Fruit fly (Drosophila melanogaster) whole organism, wandering third instar larva: ENCODE measurements around the gene CG32187.
A peak's percentile ranks its signal among the peaks of the same experiment; 100 is the strongest.

ENCODE experiments used
- Abd-B ChIP-seq: fragments of >200 bp; optimal IDR thresholded peaks from 2 replicates; lab custom pipeline; 2017; ENCODE audit warnings: missing biosample characterization, missing genetic modification characterization
- CG9705 ChIP-seq: fragments of 200-800 bp; sonication (Bioruptor generic); optimal IDR thresholded peaks from 2 replicates; lab custom pipeline; 2018; ENCODE audit warnings: missing biosample characterization, mild to moderate bottlenecking, missing genetic modification characterization
- CrebA ChIP-seq: fragments of 200-800 bp; sonication (Bioruptor generic); optimal IDR thresholded peaks from 2 replicates; lab custom pipeline; 2016; ENCODE audit warnings: missing biosample characterization, mild to moderate bottlenecking, missing genetic modification characterization, borderline replicate concordance
- Dif ChIP-seq: fragments of 200-275, 200-300 bp; sonication (Bioruptor generic); optimal IDR thresholded peaks from 2 replicates; lab custom pipeline; 2018; ENCODE audit warnings: missing biosample characterization, missing genetic modification characterization; ENCODE audit not compliant: partially characterized antibody
- GATAd ChIP-seq: sonication (Bioruptor generic); optimal IDR thresholded peaks from 2 replicates; lab custom pipeline; 2016; ENCODE audit warnings: missing biosample characterization, missing genetic modification characterization
- HLH106 ChIP-seq: fragments of 200-800 bp; optimal IDR thresholded peaks from 3 replicates; lab custom pipeline; 2019; ENCODE audit warnings: missing biosample characterization, mild to moderate bottlenecking, missing genetic modification characterization, moderate library complexity
- Hnf4 ChIP-seq: fragments of 200-800 bp; sonication (Bioruptor generic); optimal IDR thresholded peaks from 2 replicates; lab custom pipeline; 2016; ENCODE audit warnings: missing biosample characterization, mild to moderate bottlenecking, missing genetic modification characterization
- Hr78 ChIP-seq: fragments of >200 bp; optimal IDR thresholded peaks from 2 replicates; lab custom pipeline; 2017; ENCODE audit warnings: missing biosample characterization, missing genetic modification characterization
- Hr83 ChIP-seq: fragments of 200-300 bp; sonication (Bioruptor generic); optimal IDR thresholded peaks from 2 replicates; lab custom pipeline; 2016; ENCODE audit warnings: missing biosample characterization, mild to moderate bottlenecking, missing genetic modification characterization, moderate library complexity; ENCODE audit not compliant: poor library complexity, severe bottlenecking
- Myc ChIP-seq: fragments of >200 bp; optimal IDR thresholded peaks from 2 replicates; lab custom pipeline; 2017
- N ChIP-seq: fragments of >200 bp; optimal IDR thresholded peaks from 2 replicates; lab custom pipeline; 2018; ENCODE audit warnings: missing biosample characterization, missing external identifiers, missing genetic modification characterization
- OdsH ChIP-seq: fragments of 200-800 bp; sonication (Bioruptor generic); optimal IDR thresholded peaks from 2 replicates; lab custom pipeline; 2016; ENCODE audit warnings: missing biosample characterization, mild to moderate bottlenecking, missing genetic modification characterization
- Rel ChIP-seq, 2 experiments: fragments of 200-800 bp; sonication (Bioruptor generic) in 1 of 2; optimal IDR thresholded peaks; 2 replicates in 1 of 2; 3 replicates in 1 of 2; lab custom pipeline; 2016 to 2019; ENCODE audit warnings: mild to moderate bottlenecking in 2 of 2, missing biosample characterization in 2 of 2, missing genetic modification characterization in 2 of 2, moderate library complexity in 1 of 2
- Sp1 ChIP-seq: fragments of 200-800 bp; sonication (Bioruptor generic); optimal IDR thresholded peaks from 3 replicates; lab custom pipeline; 2019; ENCODE audit warnings: missing biosample characterization, mild to moderate bottlenecking, missing genetic modification characterization, moderate library complexity
- dl ChIP-seq, 2 experiments: fragments of 175-275, 200-275 bp in 1 of 2; fragments of 200-275 bp in 1 of 2; sonication (Bioruptor generic); optimal IDR thresholded peaks; lab custom pipeline; 2018; ENCODE audit warnings: mild to moderate bottlenecking in 2 of 2, missing biosample characterization in 2 of 2, missing genetic modification characterization in 2 of 2, moderate library complexity in 2 of 2; ENCODE audit not compliant: partially characterized antibody in 2 of 2, insufficient read depth in 1 of 2
- dmrt93B ChIP-seq: fragments of 200-800 bp; sonication (Bioruptor generic); optimal IDR thresholded peaks from 2 replicates; lab custom pipeline; 2018; ENCODE audit warnings: missing biosample characterization, mild to moderate bottlenecking, missing genetic modification characterization
- dsf ChIP-seq: sonication (Bioruptor generic); optimal IDR thresholded peaks from 2 replicates; lab custom pipeline; 2016; ENCODE audit warnings: missing biosample characterization, missing genetic modification characterization, borderline replicate concordance
- ey ChIP-seq: fragments of 200-800 bp; sonication (Bioruptor generic); optimal IDR thresholded peaks from 2 replicates; lab custom pipeline; 2016; ENCODE audit warnings: missing biosample characterization, missing genetic modification characterization
- foxo ChIP-seq, 2 experiments: fragments of 200-800 bp; sonication (Bioruptor generic); optimal IDR thresholded peaks; 2 replicates in 1 of 2; 3 replicates in 1 of 2; lab custom pipeline; 2016 to 2017; ENCODE audit warnings: missing biosample characterization in 2 of 2, missing genetic modification characterization in 2 of 2
- h ChIP-seq: fragments of 200-800 bp; sonication (Bioruptor generic); optimal IDR thresholded peaks from 3 replicates; lab custom pipeline; 2016; ENCODE audit warnings: missing biosample characterization, mild to moderate bottlenecking, missing genetic modification characterization
- jim ChIP-seq: fragments of 175-275, 200-325 bp; sonication (Bioruptor generic); optimal IDR thresholded peaks from 2 replicates; lab custom pipeline; 2016; ENCODE audit warnings: missing biosample characterization, mild to moderate bottlenecking, missing genetic modification characterization
- lola ChIP-seq: fragments of >200 bp; optimal IDR thresholded peaks from 2 replicates; lab custom pipeline; 2017; ENCODE audit warnings: missing biosample characterization, missing genetic modification characterization
- rgr ChIP-seq: fragments of 200-800 bp; sonication (Bioruptor generic); optimal IDR thresholded peaks from 3 replicates; lab custom pipeline; 2016; ENCODE audit warnings: missing biosample characterization, mild to moderate bottlenecking, missing genetic modification characterization
- sage ChIP-seq: fragments of 200-800 bp; sonication (Bioruptor generic); optimal IDR thresholded peaks from 2 replicates; lab custom pipeline; 2016; ENCODE audit warnings: missing biosample characterization, mild to moderate bottlenecking, missing genetic modification characterization
- tai ChIP-seq: sonication (Bioruptor generic); optimal IDR thresholded peaks from 2 replicates; lab custom pipeline; 2016; ENCODE audit warnings: missing biosample characterization, missing genetic modification characterization
- woc ChIP-seq: sonication (Bioruptor generic); optimal IDR thresholded peaks from 2 replicates; lab custom pipeline; 2016; ENCODE audit warnings: missing biosample characterization, mild to moderate bottlenecking, missing genetic modification characterization

Gene CG32187

dm6 chr3L:17806357-17807025, at the start of gene CG32187:
TSS of gene CG32187 (minus strand) at chr3L:17806365.
- no peak for TF ChIP-seq Myc (lab: Kevin White, UChicago)
- TF ChIP-seq, all 38 proteins: peak for 0

dm6 chr3L:17849517-17849916, 43.4 kb upstream of the CG32187 start, which contains the start of gene TrpRS-m:
TSS of gene TrpRS-m (plus strand) at chr3L:17849727.
- TF ChIP-seq rgr = no peak
- TF ChIP-seq Abd-B (GFP tag; lab: Kevin White, UChicago) = no peak
- TF ChIP-seq GATAd (GFP tag; lab: Kevin White, UChicago) = no peak
- TF ChIP-seq Sp1 (GFP tag; lab: Kevin White, UChicago) = no peak
- TF ChIP-seq OdsH = no peak
- no peak for TF ChIP-seq HLH106
- TF ChIP-seq sage = no peak
- peak; percentile 65 for TF ChIP-seq Myc (lab: Kevin White, UChicago)
- TF ChIP-seq CrebA (GFP tag; lab: Kevin White, UChicago) = no peak
- TF ChIP-seq tai (GFP tag; lab: Kevin White, UChicago) = no peak
- TF ChIP-seq woc (GFP tag; lab: Kevin White, UChicago) = peak; percentile 60
- no peak for TF ChIP-seq ey (GFP tag; lab: Kevin White, UChicago)
- TF ChIP-seq, all 38 proteins: peak for 2

dm6 chr3L:17846982-17847355, 40.8 kb upstream of the CG32187 start:
- TF ChIP-seq CG9705 (GFP tag; lab: Kevin White, UChicago) (no peak), OdsH (no peak), HLH106 (peak; percentile 4), Hnf4 (GFP tag; lab: Kevin White, UChicago) (no peak), Dif (GFP tag; lab: Kevin White, UChicago) (no peak), foxo (GFP tag; optimal IDR thresholded peaks at IDR 0.05; lab: Kevin White, UChicago) (no peak), sage (no peak), Rel (GFP tag; optimal IDR thresholded peaks at IDR 0.05; lab: Kevin White, UChicago) (no peak), Rel (tag; optimal IDR thresholded peaks at IDR 0.05; lab: Kevin White, UChicago) (peak; percentile 9), Hr78 (GFP tag; lab: Kevin White, UChicago) (no peak), GATAd (GFP tag; lab: Kevin White, UChicago) (no peak)
- TF ChIP-seq, all 38 proteins: peak for 2

DNA sequence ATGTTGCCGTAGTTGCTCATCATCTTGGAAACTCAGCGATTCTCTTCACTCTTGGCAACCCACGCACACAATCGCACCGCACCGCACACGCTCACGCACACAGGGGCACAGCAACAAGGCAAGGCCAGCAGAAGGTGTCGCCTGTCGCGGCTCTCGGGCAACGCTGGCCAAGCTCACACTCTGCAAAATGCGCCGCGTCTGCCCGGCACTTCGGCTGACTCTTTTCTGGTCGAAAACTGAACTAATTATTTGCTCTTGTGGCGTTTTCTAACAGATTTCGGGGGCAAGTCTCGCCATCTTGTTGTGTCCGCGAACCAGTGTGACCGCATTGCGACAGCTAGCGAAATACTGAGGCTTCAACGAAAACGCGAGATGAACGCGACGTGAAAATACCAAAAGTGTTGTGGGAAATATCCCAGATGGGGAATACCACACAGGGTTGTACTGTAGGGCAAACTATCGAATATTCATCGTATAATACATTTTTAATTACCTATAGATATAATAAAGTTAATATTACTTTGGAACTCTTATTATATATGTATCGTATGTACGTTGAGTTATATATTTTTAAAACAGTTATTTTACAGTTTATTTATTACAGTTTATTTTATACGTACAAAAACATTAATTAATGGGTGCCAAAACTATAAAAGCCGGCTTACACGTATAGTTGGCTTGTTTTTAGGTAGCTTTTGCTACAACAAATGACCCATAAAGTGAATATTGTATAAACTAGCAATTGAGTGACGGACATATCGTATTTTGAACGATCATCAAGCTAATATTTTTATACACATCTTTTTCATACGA, 40.2 kb upstream of the CG32187 start, which contains the start of the genes MED19 and CG7430:
MED19 (minus strand) TSS at position 333 of the 813 bp plus-strand sequence.
CG7430 (plus strand) TSS at position 748 of the 813 bp plus-strand sequence.
- TF ChIP-seq Hr83 (GFP tag; lab: Kevin White, UChicago) (peak; percentile 34), CrebA (GFP tag; lab: Kevin White, UChicago) (no peak), dsf (GFP tag; lab: Kevin White, UChicago) (no peak), ey (GFP tag; lab: Kevin White, UChicago) (no peak), jim (no peak), Sp1 (GFP tag; lab: Kevin White, UChicago) (peak; percentile 52), rgr (peak; percentile 32), dl (GFP tag; optimal IDR thresholded peaks at IDR 0.05; lab: Kevin White, UChicago; ENCODE audit: insufficient read depth in 1 of 2, partially characterized antibody in 2 of 2) (no peak), dmrt93B (GFP tag; lab: Kevin White, UChicago) (peak; percentile 44), lola (GFP tag; lab: Kevin White, UChicago) (peak; percentile 48), N (GFP tag; lab: Kevin White, UChicago) (no peak), HLH106 (peak; percentile 2), Hr78 (GFP tag; lab: Kevin White, UChicago) (no peak), h (GFP tag; lab: Kevin White, UChicago) (peak; percentile 47), Rel (GFP tag; optimal IDR thresholded peaks at IDR 0.05; lab: Kevin White, UChicago) (no peak), Rel (tag; optimal IDR thresholded peaks at IDR 0.05; lab: Kevin White, UChicago) (peak; percentile 68), woc (GFP tag; lab: Kevin White, UChicago) (peak; percentile 11)
